Worm (Caenorhabditis elegans): ENCODE results near the gene C02B8.3.

- no peak for TF ChIP-seq ztf-29 (GFP tag; IDR thresholded peaks at IDR 0.05)
- TF ChIP-seq flt-1 (GFP tag; IDR thresholded peaks at IDR 0.05): no peak
- TF ChIP-seq cog-1 (tag; optimal IDR thresholded peaks at IDR 0.05): no peak
These were observed 21.4 kb upstream of the C02B8.3 start for ce11 chrX:8117827-8118317.
